Worm (Caenorhabditis elegans): ENCODE results near the gene moma-1.

The moma-1 gene

DNA sequence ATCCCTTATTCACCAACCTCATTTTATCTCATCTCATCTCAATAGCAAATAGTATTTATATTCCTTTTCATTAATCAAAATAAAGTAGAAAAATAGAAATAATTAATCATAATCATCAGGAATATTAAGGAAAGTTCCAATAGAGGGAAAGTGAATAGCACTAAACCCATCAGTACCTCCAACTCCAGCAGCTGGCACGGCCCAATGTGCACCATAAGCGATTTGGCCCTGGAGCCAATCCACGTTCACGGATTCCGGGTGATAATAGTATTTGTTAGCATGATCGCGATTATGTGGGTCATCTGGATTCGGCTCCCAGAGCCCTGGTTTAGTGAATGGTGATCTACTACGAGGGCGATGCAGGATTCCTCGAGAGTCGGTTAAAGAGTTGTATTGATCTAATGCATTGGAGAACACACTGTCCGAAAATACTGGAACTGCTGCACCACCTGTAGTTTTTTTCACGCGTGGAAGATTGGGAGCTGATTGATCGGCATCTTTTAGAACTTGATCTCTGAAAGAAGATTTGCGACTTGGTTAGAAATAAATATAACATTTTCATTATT, 16.4 kb downstream of the moma-1 start (continued):
- TF ChIP-seq C34B4.2 (tag; optimal IDR thresholded peaks at IDR 0.05) (peak; percentile 55), pax-3 (tag; optimal IDR thresholded peaks at IDR 0.05) (peak; percentile 71), C04F5.9 (tag; optimal IDR thresholded peaks at IDR 0.05) (no peak), nhr-28 (tag; optimal IDR thresholded peaks at IDR 0.05) (peak; percentile 7), lin-35 (GFP tag; optimal IDR thresholded peaks at IDR 0.05) (peak in 1 of 2 experiments; percentile 19), swsn-7 (tag; optimal IDR thresholded peaks at IDR 0.05) (peak; percentile 7)

DNA sequence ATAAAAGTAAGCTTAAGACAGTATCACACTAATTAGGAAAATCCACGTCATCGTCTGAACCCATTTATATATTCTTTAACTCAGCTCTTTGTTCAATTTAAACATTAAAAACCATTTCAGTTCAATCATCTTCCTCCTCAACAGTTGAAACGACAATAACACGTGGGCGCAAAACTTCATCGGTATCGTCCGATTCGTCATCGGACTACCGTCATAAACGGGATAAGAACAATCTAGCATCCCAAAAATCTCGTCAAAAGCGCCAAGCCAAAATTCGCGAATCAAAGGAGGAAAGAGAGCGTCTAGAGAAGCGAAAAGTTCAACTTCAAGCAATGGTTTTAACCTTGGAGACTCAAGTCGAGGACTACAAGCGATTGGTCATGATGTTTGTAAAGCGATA, 17.0 kb downstream of the moma-1 start:
- no peak for TF ChIP-seq hpl-2 (GFP tag; optimal IDR thresholded peaks at IDR 0.05)
- TF ChIP-seq dsc-1 (tag; optimal IDR thresholded peaks at IDR 0.05): peak; percentile 10
- TF ChIP-seq ama-1 (optimal IDR thresholded peaks at IDR 0.05): peak; percentile 22

DNA sequence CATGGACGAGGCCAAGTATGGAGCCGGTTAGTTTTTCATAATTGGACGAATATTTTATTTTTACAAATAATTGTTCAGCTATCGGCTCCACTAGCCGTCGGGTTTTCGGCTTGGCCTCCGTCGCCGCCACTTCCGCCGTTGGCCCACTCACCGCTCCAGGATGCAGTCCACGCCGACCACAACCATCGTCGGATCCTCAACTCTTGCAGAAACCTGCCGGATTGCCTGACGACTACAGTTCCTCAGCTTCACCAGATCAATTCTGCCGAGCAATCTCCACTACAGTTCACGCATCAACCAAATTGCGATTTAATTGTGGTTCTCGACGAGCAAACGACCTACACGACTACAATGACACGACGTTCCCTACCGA, 17.8 kb downstream of the moma-1 start:
- TF ChIP-seq mdl-1 (tag; optimal IDR thresholded peaks at IDR 0.05) (peak in 1 of 2 experiments; percentile 7), C34B4.2 (tag; optimal IDR thresholded peaks at IDR 0.05) (peak; percentile 24), nhr-85 (tag) (peak; percentile 64), sptf-1 (tag; optimal IDR thresholded peaks at IDR 0.05) (no peak), unc-130 (tag; optimal IDR thresholded peaks at IDR 0.05) (no peak), zip-4 (GFP tag; optimal IDR thresholded peaks at IDR 0.05) (peak; percentile 7)

DNA sequence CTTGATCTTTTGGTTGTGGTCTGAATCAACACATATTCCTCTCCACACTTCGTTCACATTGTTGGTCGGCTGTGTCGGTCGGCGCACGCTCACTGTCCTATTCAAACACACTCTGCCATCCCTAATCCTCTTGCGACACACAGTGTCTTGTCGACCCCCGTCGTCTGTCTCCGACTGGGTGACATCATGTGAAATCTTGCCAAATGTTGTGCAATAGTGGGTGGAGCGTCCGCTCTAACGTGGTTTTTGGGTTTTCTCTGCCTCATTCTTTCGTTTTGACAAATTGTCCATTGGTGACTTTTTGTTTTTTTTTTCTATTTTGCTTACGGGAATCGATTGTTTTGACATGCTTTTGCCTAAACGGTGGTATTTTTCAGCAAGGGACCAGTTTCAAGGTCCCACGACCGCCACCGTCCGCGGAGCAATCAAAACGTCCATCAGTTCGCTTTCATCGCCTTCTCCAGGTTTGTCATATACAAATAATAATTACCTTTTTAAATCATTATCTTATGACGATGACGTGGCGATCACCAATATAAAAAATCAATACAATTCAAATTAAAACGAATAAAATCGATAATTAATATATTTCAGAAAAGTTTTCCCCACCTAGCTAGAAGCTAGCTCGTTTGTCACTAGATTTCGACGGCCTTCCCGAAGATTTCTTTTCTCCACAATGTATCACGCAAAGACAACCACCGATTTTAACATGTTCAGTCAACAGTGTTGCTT, 18.3 kb downstream of the moma-1 start:
- TF ChIP-seq ceh-82 (tag; optimal IDR thresholded peaks at IDR 0.05) (peak; percentile 75 to 97 (median 85)), blmp-1 (tag; optimal IDR thresholded peaks at IDR 0.05) (peak; percentile 51), elt-2 (tag; optimal IDR thresholded peaks at IDR 0.05) (peak; percentile 63), rnt-1 (tag; optimal IDR thresholded peaks at IDR 0.05) (peak; percentile 86), F16B12.6 (tag; optimal IDR thresholded peaks at IDR 0.05) (peak; percentile 32), nhr-11 (tag; optimal IDR thresholded peaks at IDR 0.05) (peak; percentile 84), ceh-8 (GFP tag; optimal IDR thresholded peaks at IDR 0.05) (peak; percentile 32), nhr-28 (tag; optimal IDR thresholded peaks at IDR 0.05) (no peak), fkh-8 (tag; optimal IDR thresholded peaks at IDR 0.05) (peak; percentile 94), efl-3 (GFP tag; optimal IDR thresholded peaks at IDR 0.05) (no peak), zip-4 (GFP tag; optimal IDR thresholded peaks at IDR 0.05) (peak; percentile 92), lin-14 (GFP tag; optimal IDR thresholded peaks at IDR 0.05) (peak; percentile 99), ceh-90 (tag; optimal IDR thresholded peaks at IDR 0.05) (peak; percentile 43), nhr-90 (tag; optimal IDR thresholded peaks at IDR 0.05; ENCODE audit: poor library complexity) (peak; percentile 84), unc-98 (GFP tag; IDR thresholded peaks at IDR 0.05) (no peak; the same call in 1 of the 2 replicates), lir-3 (tag; optimal IDR thresholded peaks at IDR 0.05; ENCODE audit: poor library complexity) (peak; percentile 12), nhr-85 (tag) (peak; percentile 97), fkh-10 (GFP tag; optimal IDR thresholded peaks at IDR 0.05) (peak; percentile 81), pqm-1 (tag; optimal IDR thresholded peaks at IDR 0.05) (peak; percentile 84), irx-1 (tag; optimal IDR thresholded peaks at IDR 0.05) (peak; percentile 78), vab-15 (tag; optimal IDR thresholded peaks at IDR 0.05) (no peak), sox-4 (tag; optimal IDR thresholded peaks at IDR 0.05) (no peak), jun-1 (tag; optimal IDR thresholded peaks at IDR 0.05) (peak; percentile 95), nhr-76 (tag; optimal IDR thresholded peaks at IDR 0.05) (no peak), hpl-2 (GFP tag; optimal IDR thresholded peaks at IDR 0.05) (peak; percentile 56), unc-86 (tag; optimal IDR thresholded peaks at IDR 0.05) (peak; percentile 80), pag-3 (tag; optimal IDR thresholded peaks at IDR 0.05; ENCODE audit: borderline replicate concordance, insufficient read depth) (no peak), lin-39 (tag; optimal IDR thresholded peaks at IDR 0.05) (no peak), xbp-1 (tag; optimal IDR thresholded peaks at IDR 0.05) (peak; percentile 82), snpc-4 (tag; optimal IDR thresholded peaks at IDR 0.05) (peak; percentile 80), zag-1 (tag; optimal IDR thresholded peaks at IDR 0.05) (no peak), ceh-88 (GFP tag; IDR thresholded peaks at IDR 0.05) (peak; percentile 45; the same call in 1 of the 2 replicates), snu-23 (GFP tag; optimal IDR thresholded peaks at IDR 0.05) (peak; percentile 95), mef-2 (tag; optimal IDR thresholded peaks at IDR 0.05) (no peak), swsn-7 (tag; optimal IDR thresholded peaks at IDR 0.05) (peak; percentile 93), nhr-84 (tag; optimal IDR thresholded peaks at IDR 0.05) (no peak)
